Worm (Caenorhabditis elegans) whole organism, young adult: ENCODE data around the gene gcy-13.

Experiments
- B0019.2 ChIP-seq: fragments of 200-800 bp; sonication (Bioruptor generic); conservative IDR thresholded peaks from 2 replicates; pipeline ENCODE4 v1.3.6; 2022; ENCODE audit warnings: missing genetic modification reagents, missing genetic modification characterization, missing compliant biosample characterization
- B0261.1 ChIP-seq: sonication (generic microtip); optimal IDR thresholded peaks from 2 replicates; lab custom pipeline; 2016; ENCODE audit warnings: mild to moderate bottlenecking, missing genetic modification characterization, moderate library complexity, missing compliant biosample characterization
- F23B12.7 ChIP-seq: sonication (generic microtip); optimal IDR thresholded peaks from 2 replicates; lab custom pipeline; 2017; ENCODE audit warnings: missing genetic modification characterization, mild to moderate bottlenecking, missing compliant biosample characterization, antibody characterized with exemption, moderate library complexity; ENCODE audit not compliant: insufficient read depth
- F39B2.1 ChIP-seq: fragments of 200-800 bp; sonication (Bioruptor generic); IDR thresholded peaks from 2 replicates; pipeline ENCODE4 v1.3.6; 2022; ENCODE audit warnings: missing genetic modification reagents, missing genetic modification characterization, missing compliant biosample characterization
- F49E8.2 ChIP-seq: sonication (generic microtip); optimal IDR thresholded peaks from 3 replicates; lab custom pipeline; 2017; ENCODE audit warnings: missing genetic modification characterization, mild to moderate bottlenecking, missing compliant biosample characterization, antibody characterized with exemption, moderate library complexity; ENCODE audit not compliant: insufficient read depth
- Y67H2A.10 ChIP-seq: fragments of 200-800 bp; sonication (Bioruptor generic); conservative IDR thresholded peaks from 2 replicates; pipeline ENCODE4 v1.3.6; 2022; ENCODE audit warnings: missing genetic modification reagents, missing genetic modification characterization, missing compliant biosample characterization
- Y95B8A.8 ChIP-seq: fragments of 200-800 bp; sonication (Bioruptor generic); IDR thresholded peaks from 2 replicates; pipeline ENCODE4 v1.3.6; 2022; ENCODE audit warnings: missing genetic modification reagents, missing genetic modification characterization, missing compliant biosample characterization
- akir-1 ChIP-seq: fragments of 200-800 bp; sonication (Bioruptor generic); optimal IDR thresholded peaks from 2 replicates; lab custom pipeline; 2018; ENCODE audit warnings: mild to moderate bottlenecking, missing genetic modification characterization, moderate library complexity, missing compliant biosample characterization
- ama-1 ChIP-seq, 3 experiments: fragments of 150-350 bp in 1 of 3; sonication (generic microtip) in 2 of 3; optimal IDR thresholded peaks; 2 replicates each; lab custom pipeline; 2014 to 2018; ENCODE audit warnings: missing biosample characterization in 2 of 3, missing genetic modification characterization in 2 of 3, missing genetic modification reagents in 2 of 3
- aptf-2 ChIP-seq: fragments of 200-800 bp; sonication (Bioruptor generic); conservative IDR thresholded peaks from 2 replicates; pipeline ENCODE4 v1.3.6; 2022; ENCODE audit warnings: missing genetic modification reagents, missing genetic modification characterization, missing compliant biosample characterization
- cebp-1 ChIP-seq, 2 experiments: fragments of 200-800 bp in 1 of 2; sonication (Bioruptor generic) in 1 of 2; sonication (generic microtip) in 1 of 2; IDR thresholded peaks in 1 of 2; optimal IDR thresholded peaks in 1 of 2; 2 replicates each; pipeline versions ENCODE4 v1.3.6 to Lab custom; 2017 to 2022; ENCODE audit warnings: missing compliant biosample characterization in 2 of 2, missing genetic modification characterization in 2 of 2, mild to moderate bottlenecking in 1 of 2, missing genetic modification reagents in 1 of 2, moderate library complexity in 1 of 2
- ceh-100 ChIP-seq: fragments of 200-800 bp; sonication (Bioruptor generic); IDR thresholded peaks from 2 replicates; pipeline ENCODE4 v1.3.6; 2022; ENCODE audit warnings: missing genetic modification reagents, missing genetic modification characterization, missing compliant biosample characterization
- ceh-40 ChIP-seq: fragments of 200-800 bp; sonication (Bioruptor generic); IDR thresholded peaks from 2 replicates; pipeline ENCODE4 v1.3.6; 2022; ENCODE audit warnings: missing genetic modification characterization, missing compliant biosample characterization
- efl-1 ChIP-seq: fragments of 150-350 bp; optimal IDR thresholded peaks from 2 replicates; lab custom pipeline; 2014; ENCODE audit warnings: missing biosample characterization, missing genetic modification reagents, missing genetic modification characterization
- egl-44 ChIP-seq: fragments of 200-800 bp; sonication (Bioruptor generic); IDR thresholded peaks from 2 replicates; pipeline ENCODE4 v1.3.6; 2022; ENCODE audit warnings: missing genetic modification reagents, missing genetic modification characterization, missing compliant biosample characterization
- hsf-1 ChIP-seq: fragments of 200-800 bp; sonication (Bioruptor generic); IDR thresholded peaks from 2 replicates; pipeline ENCODE4 v1.3.6; 2022; ENCODE audit warnings: missing genetic modification reagents, missing genetic modification characterization, missing compliant biosample characterization
- lin-35 ChIP-seq, 3 experiments: fragments of 150-350 bp in 2 of 3; sonication (generic microtip) in 1 of 3; optimal IDR thresholded peaks; 2 replicates each; lab custom pipeline; 2014 to 2018; ENCODE audit warnings: missing biosample characterization in 3 of 3, missing genetic modification characterization in 3 of 3, missing genetic modification reagents in 3 of 3
- lin-40 ChIP-seq: sonication (generic microtip); optimal IDR thresholded peaks from 2 replicates; lab custom pipeline; 2016; ENCODE audit warnings: missing genetic modification characterization, mild to moderate bottlenecking, missing compliant biosample characterization, missing genotype, missing genetic modification reagents
- lin-54 ChIP-seq: fragments of 200-800 bp; sonication (Bioruptor generic); optimal IDR thresholded peaks from 2 replicates; lab custom pipeline; 2018; ENCODE audit warnings: mild to moderate bottlenecking, missing genetic modification characterization, missing compliant biosample characterization
- lsy-27 ChIP-seq: sonication (generic microtip); optimal IDR thresholded peaks from 2 replicates; lab custom pipeline; 2017; ENCODE audit warnings: missing genetic modification characterization, mild to moderate bottlenecking, missing compliant biosample characterization, antibody characterized with exemption, missing genotype, borderline replicate concordance; ENCODE audit not compliant: insufficient read depth
- madf-3 ChIP-seq: fragments of 200-800 bp; sonication (Bioruptor generic); IDR thresholded peaks from 2 replicates; pipeline ENCODE4 v1.3.6; 2022; ENCODE audit warnings: missing genetic modification reagents, missing genetic modification characterization, missing compliant biosample characterization
- mes-4 ChIP-seq: sonication (generic microtip); optimal IDR thresholded peaks from 2 replicates; lab custom pipeline; 2016; ENCODE audit warnings: missing genotype, missing genetic modification characterization, missing compliant biosample characterization
- mxl-1 ChIP-seq: sonication (generic microtip); optimal IDR thresholded peaks from 2 replicates; lab custom pipeline; 2016; ENCODE audit warnings: missing genetic modification characterization, missing compliant biosample characterization
- nfya-1 ChIP-seq: sonication (generic microtip); optimal IDR thresholded peaks from 2 replicates; lab custom pipeline; 2017; ENCODE audit warnings: antibody characterized with exemption, missing compliant biosample characterization, missing genetic modification characterization, borderline replicate concordance; ENCODE audit not compliant: insufficient read depth
- nfyb-1 ChIP-seq: fragments of 200-800 bp; sonication (Bioruptor generic); IDR thresholded peaks from 2 replicates; pipeline ENCODE4 v1.3.6; 2022; ENCODE audit warnings: missing genetic modification reagents, missing genetic modification characterization, missing compliant biosample characterization
- nhr-120 ChIP-seq: fragments of 200-800 bp; sonication (Bioruptor generic); IDR thresholded peaks from 2 replicates; pipeline ENCODE4 v1.3.6; 2022; ENCODE audit warnings: missing genetic modification characterization, missing compliant biosample characterization
- nhr-90 ChIP-seq: sonication (generic microtip); optimal IDR thresholded peaks from 2 replicates; lab custom pipeline; 2016; ENCODE audit warnings: missing genotype, mild to moderate bottlenecking, missing genetic modification characterization, missing compliant biosample characterization
- pbrm-1 ChIP-seq: fragments of 200-800 bp; sonication (Bioruptor generic); IDR thresholded peaks from 2 replicates; pipeline ENCODE4 v1.3.6; 2022; ENCODE audit warnings: missing genetic modification reagents, missing genetic modification characterization, missing compliant biosample characterization
- sea-2 ChIP-seq: fragments of 200-800 bp; sonication (Bioruptor generic); IDR thresholded peaks from 2 replicates; pipeline ENCODE4 v1.3.6; 2022; ENCODE audit warnings: missing genetic modification characterization, missing compliant biosample characterization
- somi-1 ChIP-seq: fragments of 200-800 bp; sonication (Bioruptor generic); optimal IDR thresholded peaks from 2 replicates; lab custom pipeline; 2018; ENCODE audit warnings: mild to moderate bottlenecking, missing genetic modification characterization, missing compliant biosample characterization
- ztf-22 ChIP-seq: fragments of 200-800 bp; sonication (Bioruptor generic); optimal IDR thresholded peaks from 2 replicates; lab custom pipeline; 2018; ENCODE audit warnings: mild to moderate bottlenecking, missing genetic modification characterization, moderate library complexity, missing compliant biosample characterization
- ztf-25 ChIP-seq: fragments of 200-800 bp; sonication (Bioruptor generic); IDR thresholded peaks from 2 replicates; pipeline ENCODE4 v1.3.6; 2022; ENCODE audit warnings: missing genetic modification reagents, missing genetic modification characterization, missing compliant biosample characterization

gcy-13 gene

ce11 chrV:12369437-12369836, at the start of gene gcy-13:
TSS of gene gcy-13 (minus strand) at chrV:12369537.
- no peak for TF ChIP-seq mxl-1
- TF ChIP-seq B0019.2 (GFP tag; lab: Robert Waterston, UW): no peak
- no peak for TF ChIP-seq pbrm-1 (GFP tag; lab: Robert Waterston, UW)
- TF ChIP-seq somi-1 (GFP tag; lab: Kevin White, UChicago): no peak
- TF ChIP-seq F39B2.1 (GFP tag; lab: Robert Waterston, UW): no peak
- no peak for TF ChIP-seq nfya-1 (tag; lab: Kevin White, UChicago)
- TF ChIP-seq nhr-90 (tag; lab: Kevin White, UChicago): no peak

ce11 chrV:12418292-12418691, 49.0 kb upstream of the gcy-13 start, which contains the start of gene C54D10.3:
TSS of gene C54D10.3 (plus strand) at chrV:12418592.
- TF ChIP-seq sea-2 (GFP tag; lab: Robert Waterston, UW) (no peak), madf-3 (GFP tag; lab: Robert Waterston, UW) (no peak), lin-35 (GFP tag; optimal IDR thresholded peaks at IDR 0.05; lab: Kevin White, UChicago) (no peak), pbrm-1 (GFP tag; lab: Robert Waterston, UW) (no peak), F49E8.2 (tag; lab: Kevin White, UChicago) (no peak), lin-40 (tag; lab: Kevin White, UChicago) (no peak), cebp-1 (GFP tag; IDR thresholded peaks at IDR 0.05; lab: Robert Waterston, UW) (no peak), cebp-1 (tag; optimal IDR thresholded peaks at IDR 0.05; lab: Kevin White, UChicago) (no peak), efl-1 (GFP tag; lab: Kevin White, UChicago) (no peak), akir-1 (GFP tag; lab: Kevin White, UChicago) (no peak), Y67H2A.10 (GFP tag; lab: Robert Waterston, UW) (no peak), ceh-40 (GFP tag; lab: Robert Waterston, UW) (no peak), Y95B8A.8 (GFP tag; lab: Robert Waterston, UW) (no peak), aptf-2 (GFP tag; lab: Robert Waterston, UW) (no peak), F39B2.1 (GFP tag; lab: Robert Waterston, UW) (no peak)

- TF ChIP-seq lsy-27: no peak
- no peak for TF ChIP-seq F23B12.7
- TF ChIP-seq B0261.1 (tag; lab: Kevin White, UChicago): no peak
- TF ChIP-seq mes-4 (tag; lab: Kevin White, UChicago): no peak
- TF ChIP-seq ama-1 (optimal IDR thresholded peaks at IDR 0.05; lab: Kevin White, UChicago): no peak
- no peak for TF ChIP-seq ama-1 (GFP tag; optimal IDR thresholded peaks at IDR 0.05; lab: Kevin White, UChicago)
- TF ChIP-seq hsf-1 (GFP tag; lab: Robert Waterston, UW): no peak
- TF ChIP-seq ceh-100 (GFP tag; lab: Robert Waterston, UW): no peak
- no peak for TF ChIP-seq pbrm-1 (GFP tag; lab: Robert Waterston, UW)
- TF ChIP-seq egl-44 (GFP tag; lab: Robert Waterston, UW): no peak
- no peak for TF ChIP-seq nfyb-1 (GFP tag; lab: Robert Waterston, UW)
- no peak for TF ChIP-seq nfya-1 (tag; lab: Kevin White, UChicago)
- TF ChIP-seq ztf-22 (GFP tag; lab: Kevin White, UChicago): no peak
- TF ChIP-seq lin-54 (GFP tag; lab: Kevin White, UChicago): no peak
- no peak for TF ChIP-seq nhr-120 (GFP tag; lab: Robert Waterston, UW)
- TF ChIP-seq ztf-25 (GFP tag; lab: Robert Waterston, UW): no peak
- TF ChIP-seq, all 124 proteins: peak for 0
These were observed 47.9 kb upstream of the gcy-13 start, which contains the start of gene cdr-3 for ce11 chrV:12417277-12417676. TSS of gene cdr-3 (minus strand) at chrV:12417377.
